ENCODE assay signal across 4 worm cellular contexts in genomic region chrIII:1603776-1604175, ce11.
TF ChIP-seq lines count a peak whose summit lies in the region.

No protein-coding gene starts in this region.

TF ChIP-seq in whole organism, L4 larva, 104 proteins besides CTCF, POLR2A, EP300 and RAD21 (continues in another document):
- 0 out of 2 replicates have a peak, but pooled peaks have one; percentile 72 for TF ChIP-seq F44E2.7 (GFP tag; IDR thresholded peaks at IDR 0.05; lab: Robert Waterston, UW)
- TF ChIP-seq aha-1 (tag; lab: Kevin White, UChicago) = peak; percentile 39
- TF ChIP-seq zfp-2 (tag; optimal IDR thresholded peaks at IDR 0.05; lab: Kevin White, UChicago) = no peak
- 0 out of 2 replicates have a peak, but pooled peaks have one; percentile 58 for TF ChIP-seq F26F4.8 (GFP tag; conservative IDR thresholded peaks at IDR 0.05; lab: Robert Waterston, UW)
- TF ChIP-seq F49E8.2 (tag; optimal IDR thresholded peaks at IDR 0.05; lab: Kevin White, UChicago; ENCODE audit: borderline replicate concordance) = no peak
- 0 out of 2 replicates have a peak, but pooled peaks have one; percentile 52 for TF ChIP-seq pha-4 (GFP tag; IDR thresholded peaks at IDR 0.05; lab: Robert Waterston, UW)
- TF ChIP-seq pha-4 (tag; optimal IDR thresholded peaks at IDR 0.05; lab: Kevin White, UChicago) = no peak
- peak; percentile 43 for TF ChIP-seq unc-130 (GFP tag; optimal IDR thresholded peaks at IDR 0.05; lab: Kevin White, UChicago)
- TF ChIP-seq Y105C5A.15 (GFP tag; IDR thresholded peaks at IDR 0.05; lab: Robert Waterston, UW) = 0 out of 2 replicates have a peak, but pooled peaks have one; percentile 52
- peak; percentile 62 for TF ChIP-seq lin-38 (GFP tag; IDR thresholded peaks at IDR 0.05; lab: Robert Waterston, UW)
- peak; percentile 65; the same call in 1 of the 2 replicates for TF ChIP-seq lim-7 (GFP tag; IDR thresholded peaks at IDR 0.05; lab: Robert Waterston, UW)
- peak; percentile 56 for TF ChIP-seq lin-13 (GFP tag; optimal IDR thresholded peaks at IDR 0.05; lab: Kevin White, UChicago)
- TF ChIP-seq nhr-41 (GFP tag; IDR thresholded peaks at IDR 0.05; lab: Robert Waterston, UW) = no peak
- no peak for TF ChIP-seq arid-1 (GFP tag; conservative IDR thresholded peaks at IDR 0.05; lab: Robert Waterston, UW)
- 0 out of 2 replicates have a peak, but pooled peaks have one; percentile 9 for TF ChIP-seq Y48G9A.11 (GFP tag; IDR thresholded peaks at IDR 0.05; lab: Robert Waterston, UW)
- TF ChIP-seq madf-9 (GFP tag; conservative IDR thresholded peaks at IDR 0.05; lab: Robert Waterston, UW) = peak; percentile 42; the same call in 1 of the 2 replicates
- 0 out of 2 replicates have a peak, but pooled peaks have one; percentile 28 for TF ChIP-seq egl-43 (GFP tag; IDR thresholded peaks at IDR 0.05; lab: Robert Waterston, UW)
- TF ChIP-seq snpc-1.2 (GFP tag; IDR thresholded peaks at IDR 0.05; lab: Robert Waterston, UW) = no peak
- peak; percentile 41; the same call in 1 of the 2 replicates for TF ChIP-seq vab-7 (GFP tag; IDR thresholded peaks at IDR 0.05; lab: Robert Waterston, UW)
- TF ChIP-seq madf-5 (GFP tag; IDR thresholded peaks at IDR 0.05; lab: Robert Waterston, UW) = peak in 1 of 2 experiments; percentile 69; a peak in 1 of 4 replicates

TF ChIP-seq in whole organism, early embryonic, 17 proteins besides CTCF, POLR2A, EP300 and RAD21:
- TF ChIP-seq F13C5.2 (tag; optimal IDR thresholded peaks at IDR 0.05; lab: Kevin White, UChicago) (no peak), scrt-1 (GFP tag; IDR thresholded peaks at IDR 0.05; lab: Robert Waterston, UW) (no peak), pes-1 (GFP tag; IDR thresholded peaks at IDR 0.05; lab: Robert Waterston, UW) (0 out of 2 replicates have a peak, but pooled peaks have one; percentile 32), hmbx-1 (tag; optimal IDR thresholded peaks at IDR 0.05; lab: Kevin White, UChicago) (no peak), B0310.2 (tag; optimal IDR thresholded peaks at IDR 0.05; lab: Kevin White, UChicago) (no peak), sea-1 (GFP tag; conservative IDR thresholded peaks at IDR 0.05; lab: Robert Waterston, UW) (0 out of 2 replicates have a peak, but pooled peaks have one; percentile 16), tra-4 (tag; optimal IDR thresholded peaks at IDR 0.05; lab: Kevin White, UChicago) (no peak)

TF ChIP-seq in whole organism, midembryonic, 9 proteins besides CTCF, POLR2A, EP300 and RAD21:
- TF ChIP-seq ztf-23 (GFP tag; IDR thresholded peaks at IDR 0.05; lab: Robert Waterston, UW) (no peak), ref-1 (GFP tag; conservative IDR thresholded peaks at IDR 0.05; lab: Robert Waterston, UW) (no peak), T22C8.4 (GFP tag; IDR thresholded peaks at IDR 0.05; lab: Robert Waterston, UW) (no peak), flt-1 (GFP tag; IDR thresholded peaks at IDR 0.05; lab: Robert Waterston, UW) (no peak), cog-1 (tag; optimal IDR thresholded peaks at IDR 0.05; lab: Kevin White, UChicago) (no peak), tab-1 (GFP tag; IDR thresholded peaks at IDR 0.05; lab: Robert Waterston, UW) (peak; percentile 28; the same call in 1 of the 2 replicates)

TF ChIP-seq in whole organism, young adult, 124 proteins besides CTCF, POLR2A, EP300 and RAD21:
- TF ChIP-seq akir-1 (GFP tag; optimal IDR thresholded peaks at IDR 0.05; lab: Kevin White, UChicago) (no peak), lin-26 (GFP tag; IDR thresholded peaks at IDR 0.05; lab: Robert Waterston, UW) (peak; percentile 62; the same call in 1 of the 2 replicates), F57A8.1 (GFP tag; optimal IDR thresholded peaks at IDR 0.05; lab: Kevin White, UChicago) (no peak), mxl-1 (tag; optimal IDR thresholded peaks at IDR 0.05; lab: Kevin White, UChicago) (peak; percentile 30), attf-5 (GFP tag; optimal IDR thresholded peaks at IDR 0.05; lab: Kevin White, UChicago) (no peak), snpc-4 (GFP tag; optimal IDR thresholded peaks at IDR 0.05; lab: Kevin White, UChicago) (peak; percentile 14), snpc-4 (tag; optimal IDR thresholded peaks at IDR 0.05; lab: Kevin White, UChicago) (no peak), lin-54 (GFP tag; optimal IDR thresholded peaks at IDR 0.05; lab: Kevin White, UChicago) (peak; percentile 7), athp-1 (tag; optimal IDR thresholded peaks at IDR 0.05; lab: Kevin White, UChicago) (peak; percentile 53), F33H1.4 (GFP tag; IDR thresholded peaks at IDR 0.05; lab: Robert Waterston, UW) (0 out of 2 replicates have a peak, but pooled peaks have one; percentile 12), B0261.1 (tag; optimal IDR thresholded peaks at IDR 0.05; lab: Kevin White, UChicago) (peak; percentile 61), ztf-28 (GFP tag; IDR thresholded peaks at IDR 0.05; lab: Robert Waterston, UW) (0 out of 2 replicates have a peak, but pooled peaks have one; percentile 37), rec-8 (tag; optimal IDR thresholded peaks at IDR 0.05; lab: Kevin White, UChicago) (peak in 1 of 2 experiments; percentile 68), hmg-1.2 (GFP tag; IDR thresholded peaks at IDR 0.05; lab: Robert Waterston, UW) (peak; percentile 40), ama-1 (optimal IDR thresholded peaks at IDR 0.05; lab: Kevin White, UChicago) (no peak), ama-1 (GFP tag; optimal IDR thresholded peaks at IDR 0.05; lab: Kevin White, UChicago) (peak in 1 of 2 experiments; percentile 31), egl-44 (GFP tag; IDR thresholded peaks at IDR 0.05; lab: Robert Waterston, UW) (0 out of 2 replicates have a peak, but pooled peaks have one; percentile 18), B0336.3 (GFP tag; IDR thresholded peaks at IDR 0.05; lab: Robert Waterston, UW) (no peak), lsl-1 (GFP tag; optimal IDR thresholded peaks at IDR 0.05; lab: Kevin White, UChicago) (peak; percentile 16), rpc-1 (optimal IDR thresholded peaks at IDR 0.05; lab: Kevin White, UChicago) (peak; percentile 59), rpc-1 (tag; optimal IDR thresholded peaks at IDR 0.05; lab: Kevin White, UChicago) (peak; percentile 71), die-1 (tag; optimal IDR thresholded peaks at IDR 0.05; lab: Kevin White, UChicago) (peak; percentile 57), ztf-25 (GFP tag; IDR thresholded peaks at IDR 0.05; lab: Robert Waterston, UW) (0 out of 2 replicates have a peak, but pooled peaks have one; percentile 10), F23B12.7 (tag; optimal IDR thresholded peaks at IDR 0.05; lab: Kevin White, UChicago; ENCODE audit: insufficient read depth) (no peak), madf-6 (GFP tag; IDR thresholded peaks at IDR 0.05; lab: Robert Waterston, UW) (peak; percentile 26; the same call in 1 of the 2 replicates), D2030.7 (GFP tag; IDR thresholded peaks at IDR 0.05; lab: Robert Waterston, UW) (peak; percentile 48), Y67H2A.10 (GFP tag; conservative IDR thresholded peaks at IDR 0.05; lab: Robert Waterston, UW) (no peak), cebp-1 (GFP tag; IDR thresholded peaks at IDR 0.05; lab: Robert Waterston, UW) (peak; percentile 34; the same call in 1 of the 2 replicates), cebp-1 (tag; optimal IDR thresholded peaks at IDR 0.05; lab: Kevin White, UChicago) (no peak), ceh-40 (GFP tag; IDR thresholded peaks at IDR 0.05; lab: Robert Waterston, UW) (peak; percentile 50; the same call in 1 of the 2 replicates), tbp1 (GFP tag; optimal IDR thresholded peaks at IDR 0.05; lab: Kevin White, UChicago) (peak; percentile 88)

Comparison
In these comparisons a context has a peak if more than half of its experiments do, and no peak if none do; other contexts are left out.
1. Of the 7 proteins assayed by ChIP-seq in both whole organism, young adult and whole organism, L4 larva: peak only in whole organism, young adult: none; only in whole organism, L4 larva: unc-130; in both: none; in neither: 3; mixed calls (peak in some experiments, not most) for 3.